Worm (Caenorhabditis elegans) whole organism, L4/young adult: ENCODE data around the gene srz-97.

Source experiments
- W03F9.2 ChIP-seq: fragments of 150-350 bp; optimal IDR thresholded peaks from 2 replicates; lab custom pipeline; 2014; ENCODE audit warnings: missing biosample characterization, missing genetic modification characterization
- dao-5 ChIP-seq: sonication (generic microtip); optimal IDR thresholded peaks from 2 replicates; lab custom pipeline; 2016; ENCODE audit warnings: missing genotype, missing genetic modification characterization, moderate library complexity, missing compliant biosample characterization
- him-1 ChIP-seq: sonication (generic microtip); optimal IDR thresholded peaks from 2 replicates; lab custom pipeline; 2016; ENCODE audit warnings: missing genotype, missing genetic modification reagents, missing genetic modification characterization, missing compliant biosample characterization

DNA sequence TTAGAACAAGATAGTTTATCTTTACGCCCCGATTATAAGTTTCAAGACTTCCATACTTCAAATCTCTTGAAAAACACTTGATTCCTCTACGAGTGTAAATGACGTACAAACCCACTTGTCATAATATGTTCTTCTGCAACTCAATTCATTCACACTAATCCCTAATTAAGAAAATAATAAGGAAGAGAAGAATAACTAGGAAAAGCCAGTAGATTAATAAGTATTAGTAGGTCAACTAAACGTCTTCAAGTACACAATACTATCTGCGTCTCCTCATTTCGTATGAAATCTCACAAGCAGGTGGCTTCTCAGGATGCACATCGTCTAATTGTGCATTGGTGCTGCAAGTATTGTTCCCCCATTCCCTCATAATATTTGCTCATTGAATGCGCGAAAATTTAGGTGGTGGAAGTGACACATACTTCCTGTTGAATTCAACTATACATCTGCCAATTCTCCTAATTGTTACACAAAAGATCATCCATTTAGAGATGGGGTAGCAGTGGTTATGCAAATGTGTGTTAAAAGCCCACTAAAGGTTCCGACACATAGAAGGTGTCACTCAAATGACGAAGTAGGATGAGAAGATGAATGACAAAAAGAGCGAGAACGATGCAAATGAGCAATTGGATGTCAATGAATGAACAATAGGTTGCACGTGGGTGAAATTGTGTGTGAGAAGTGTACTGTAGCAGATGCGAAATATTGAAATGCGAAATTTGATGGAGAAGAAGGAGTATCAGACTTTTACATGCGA lies 40.8 kb downstream of the srz-97 start:
- TF ChIP-seq W03F9.2 (no peak), him-1 (no peak), dao-5 (tag; lab: Kevin White, UChicago) (no peak)
